Worm (Caenorhabditis elegans) whole organism, L4 larva: ENCODE measurements around the gene T10C6.10.

Experiments
- hlh-30 ChIP-seq: sonication (generic microtip); optimal IDR thresholded peaks from 2 replicates; lab custom pipeline; 2017; ENCODE audit warnings: antibody characterized with exemption, mild to moderate bottlenecking, missing genetic modification characterization, missing compliant biosample characterization; ENCODE audit not compliant: insufficient read depth
- nhr-10 ChIP-seq: fragments of 150-350 bp; optimal IDR thresholded peaks from 2 replicates; lab custom pipeline; 2014; ENCODE audit warnings: missing biosample characterization, missing genetic modification characterization
- nhr-76 ChIP-seq: fragments of 150-350 bp; optimal IDR thresholded peaks from 2 replicates; lab custom pipeline; 2014; ENCODE audit warnings: missing biosample characterization, missing genetic modification characterization
- snpc-4 ChIP-seq: fragments of 150-350 bp; optimal IDR thresholded peaks from 2 replicates; lab custom pipeline; 2014; ENCODE audit warnings: missing biosample characterization, missing genetic modification characterization
- unc-62 ChIP-seq, 3 experiments: fragments of 150-350 bp in 1 of 3; sonication (generic microtip); optimal IDR thresholded peaks in 2 of 3; peaks in 1 of 3; 1 replicate in 1 of 3; 2 replicates in 2 of 3; lab custom pipeline; 2014 to 2017; ENCODE audit warnings: missing biosample characterization in 3 of 3, missing genetic modification characterization in 3 of 3, missing genetic modification reagents in 3 of 3, missing genotype in 1 of 3

DNA sequence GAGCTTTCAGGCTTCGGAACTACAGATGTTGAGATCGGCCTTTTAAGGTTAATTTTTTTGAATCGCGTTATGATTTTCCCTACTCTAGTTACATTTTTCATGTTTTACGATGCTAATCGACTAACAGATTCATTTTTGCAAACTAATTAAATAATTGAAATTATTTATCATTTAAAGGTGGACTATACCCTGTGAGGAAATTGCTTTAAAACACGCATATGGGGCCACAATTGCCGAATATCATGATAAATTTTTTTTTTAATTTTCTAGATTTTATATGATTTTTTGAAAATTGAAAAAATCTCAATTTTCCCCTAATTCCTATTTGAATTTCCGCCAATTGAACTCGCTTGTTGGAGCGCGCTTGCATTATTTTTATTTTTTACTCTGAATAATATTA, 25.8 kb downstream of the T10C6.10 start, which contains the start of gene fbxa-100:
- TF ChIP-seq unc-62 (GFP tag; optimal IDR thresholded peaks at IDR 0.05 in 1 of 2; lab: Kevin White, UChicago) (no peak), unc-62 (tag; optimal IDR thresholded peaks at IDR 0.05; lab: Kevin White, UChicago) (no peak), hlh-30 (tag; lab: Kevin White, UChicago) (no peak), snpc-4 (tag; lab: Kevin White, UChicago) (no peak), nhr-76 (no peak), nhr-10 (tag; lab: Kevin White, UChicago) (no peak)
